Worm (Caenorhabditis elegans): Measurements from ENCODE around the gene sre-6.

ce11 chrV:10747263-10747951 lies 15.2 kb downstream of the sre-6 start, which contains the start of the genes selt-1.2 and F28H7.2:
- TF ChIP-seq ztf-18 (tag; optimal IDR thresholded peaks at IDR 0.05) (no peak), hsf-1 (GFP tag; IDR thresholded peaks at IDR 0.05) (no peak), Y53G8AR.9 (GFP tag; conservative IDR thresholded peaks at IDR 0.05) (no peak), hlh-12 (tag; optimal IDR thresholded peaks at IDR 0.05) (no peak), ama-1 (optimal IDR thresholded peaks at IDR 0.05) (no peak), ama-1 (GFP tag; optimal IDR thresholded peaks at IDR 0.05) (no peak), pha-4 (tag; optimal IDR thresholded peaks at IDR 0.05) (no peak), dpl-1 (GFP tag; optimal IDR thresholded peaks at IDR 0.05) (no peak), nhr-90 (tag; optimal IDR thresholded peaks at IDR 0.05) (no peak), snpc-4 (GFP tag; optimal IDR thresholded peaks at IDR 0.05) (no peak), snpc-4 (tag; optimal IDR thresholded peaks at IDR 0.05) (no peak), lin-35 (GFP tag; optimal IDR thresholded peaks at IDR 0.05) (no peak), ekl-4 (GFP tag; IDR thresholded peaks at IDR 0.05) (no peak), F23B12.7 (tag; optimal IDR thresholded peaks at IDR 0.05; ENCODE audit: insufficient read depth) (no peak), madf-6 (GFP tag; IDR thresholded peaks at IDR 0.05) (no peak)

All from whole organism, young adult.